Fruit fly (Drosophila melanogaster) whole organism, adult: ENCODE data around the gene PNKP.
A peak's percentile ranks its signal among the peaks of the same experiment; 100 is the strongest.

Experiments used
- Hr96 ChIP-seq: fragments of 200-800 bp; sonication (Bioruptor generic); optimal IDR thresholded peaks from 2 replicates; lab custom pipeline; 2016; ENCODE audit warnings: missing biosample characterization, missing genetic modification characterization
- kay ChIP-seq: fragments of 200-800 bp; sonication (Bioruptor generic); peaks from one replicate; lab custom pipeline; 2016; ENCODE audit warnings: missing biosample characterization, missing genetic modification characterization, borderline replicate concordance

DNA sequence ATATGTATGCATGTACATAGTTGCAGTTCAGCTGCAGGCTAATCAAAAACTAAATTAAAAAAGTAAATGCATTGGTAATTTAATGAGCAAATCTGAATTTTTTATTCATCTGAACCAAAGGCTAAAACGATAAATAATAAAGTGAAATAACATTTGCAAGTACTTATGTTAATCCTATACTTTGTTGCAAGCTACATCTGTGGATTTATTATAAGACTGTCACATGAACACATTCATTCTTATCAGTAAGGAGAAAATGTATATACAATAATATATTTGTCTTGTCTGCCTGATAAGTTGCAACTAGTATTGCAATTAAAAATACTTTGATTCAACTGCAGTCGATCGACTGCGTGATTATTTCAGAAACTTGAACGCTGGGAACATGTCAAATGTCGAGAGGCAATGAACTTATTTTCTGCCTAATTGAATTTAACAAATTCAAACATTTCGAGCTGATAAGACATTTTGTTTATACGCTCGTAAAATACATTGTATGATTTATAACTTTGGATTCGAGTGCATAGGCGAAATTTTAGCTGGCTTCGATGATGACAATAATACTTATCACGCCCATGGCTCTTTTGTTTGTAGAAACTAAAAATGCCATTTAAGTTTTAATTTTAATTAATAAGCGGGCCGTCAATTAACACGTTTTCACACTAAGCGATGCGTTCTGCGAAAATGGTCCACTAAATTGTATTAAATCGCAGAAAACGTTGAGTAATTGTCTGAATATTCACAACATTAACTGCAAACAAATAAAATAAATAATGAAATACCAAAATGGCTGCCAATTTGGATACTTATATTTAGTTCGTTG, 15.1 kb downstream of the PNKP start:
- TF ChIP-seq kay (GFP tag; lab: Kevin White, UChicago) (peak; percentile 86), Hr96 (no peak)
